Fruit fly (Drosophila melanogaster) whole organism, embryonic: ENCODE results near the gene RtcB.

Source experiments
- Abd-B ChIP-seq: fragments of 200-800 bp; sonication (Bioruptor generic); optimal IDR thresholded peaks from 2 replicates; lab custom pipeline; 2018; ENCODE audit warnings: missing biosample characterization, mild to moderate bottlenecking, missing genetic modification characterization, moderate library complexity
- CG10267 ChIP-seq: fragments of 200-800 bp; sonication (Bioruptor generic); optimal IDR thresholded peaks from 2 replicates; lab custom pipeline; 2018; ENCODE audit warnings: missing biosample characterization, mild to moderate bottlenecking, missing genetic modification characterization, moderate library complexity
- CG10431 ChIP-seq: fragments of 200-800 bp; sonication (Bioruptor generic); optimal IDR thresholded peaks from 3 replicates; lab custom pipeline; 2018; ENCODE audit warnings: missing biosample characterization, mild to moderate bottlenecking, missing genetic modification characterization
- CG11398 ChIP-seq: fragments of 200-800 bp; sonication (Bioruptor generic); optimal IDR thresholded peaks from 2 replicates; lab custom pipeline; 2016; ENCODE audit warnings: missing biosample characterization, missing genetic modification characterization
- CG12659 ChIP-seq: fragments of 200-800 bp; sonication (Bioruptor generic); optimal IDR thresholded peaks from 3 replicates; lab custom pipeline; 2017; ENCODE audit warnings: mild to moderate bottlenecking, missing biosample characterization, missing genetic modification reagents, missing genetic modification characterization
- CG14014 ChIP-seq: fragments of 200-800 bp; sonication (Bioruptor generic); IDR thresholded peaks from 2 replicates; pipeline ENCODE4 v1.3.6; 2022; ENCODE audit warnings: missing biosample characterization, missing genetic modification characterization
- CG14710 ChIP-seq: fragments of 200-800 bp; sonication (Bioruptor generic); optimal IDR thresholded peaks from 3 replicates; lab custom pipeline; 2019; ENCODE audit warnings: missing biosample characterization, mild to moderate bottlenecking, missing genetic modification characterization, moderate library complexity
- CG15514 ChIP-seq: fragments of 200-800 bp; sonication (Bioruptor generic); optimal IDR thresholded peaks from 3 replicates; lab custom pipeline; 2017; ENCODE audit warnings: missing biosample characterization, missing genetic modification characterization, mild to moderate bottlenecking, moderate library complexity, missing genetic modification reagents
- CG1603 ChIP-seq: fragments of 200-800 bp; sonication (Bioruptor generic); optimal IDR thresholded peaks from 2 replicates; lab custom pipeline; 2019; ENCODE audit warnings: missing biosample characterization, mild to moderate bottlenecking, missing genetic modification characterization, moderate library complexity
- CG17802 ChIP-seq: fragments of 200-800 bp; sonication (Bioruptor generic); optimal IDR thresholded peaks from 2 replicates; lab custom pipeline; 2018; ENCODE audit warnings: missing biosample characterization, mild to moderate bottlenecking, missing genetic modification characterization, moderate library complexity
- CG2116 ChIP-seq: fragments of 200-800 bp; sonication (Bioruptor generic); optimal IDR thresholded peaks from 3 replicates; lab custom pipeline; 2018; ENCODE audit warnings: missing biosample characterization, mild to moderate bottlenecking, missing genetic modification characterization
- CG31365 ChIP-seq: fragments of 200-800 bp; sonication (Bioruptor generic); optimal IDR thresholded peaks from 2 replicates; lab custom pipeline; 2018; ENCODE audit warnings: missing biosample characterization, mild to moderate bottlenecking, missing genetic modification characterization
- CG31441 ChIP-seq: fragments of 200-800 bp; sonication (Bioruptor generic); IDR thresholded peaks from 2 replicates; pipeline ENCODE4 v1.3.6; 2022; ENCODE audit warnings: missing biosample characterization, missing genetic modification characterization
- CG32532 ChIP-seq: fragments of 200-800 bp; sonication (Bioruptor generic); IDR thresholded peaks from 2 replicates; pipeline ENCODE4 v1.3.6; 2022; ENCODE audit warnings: missing biosample characterization, missing genetic modification characterization
- CG33213 ChIP-seq: fragments of 200-800 bp; sonication (Bioruptor generic); optimal IDR thresholded peaks from 3 replicates; lab custom pipeline; 2016; ENCODE audit warnings: missing biosample characterization, missing genetic modification characterization
- CG4617 ChIP-seq: fragments of 200-800 bp; sonication (Bioruptor generic); optimal IDR thresholded peaks from 3 replicates; lab custom pipeline; 2016; ENCODE audit warnings: missing biosample characterization, missing genetic modification characterization, borderline replicate concordance
- CG4730 ChIP-seq: fragments of 200-800 bp; sonication (Bioruptor generic); IDR thresholded peaks from 2 replicates; pipeline ENCODE4 v1.3.6; 2022; ENCODE audit warnings: missing biosample characterization, missing genetic modification characterization
- CG6791 ChIP-seq: fragments of 200-800 bp; sonication (Bioruptor generic); IDR thresholded peaks from 3 replicates; pipeline ENCODE4 v1.3.6; 2022; ENCODE audit warnings: missing biosample characterization, missing genetic modification characterization; ENCODE audit not compliant: partially characterized antibody
- CG8281 ChIP-seq: fragments of 200-800 bp; sonication (Bioruptor generic); optimal IDR thresholded peaks from 2 replicates; lab custom pipeline; 2018; ENCODE audit warnings: missing biosample characterization, mild to moderate bottlenecking, missing genetic modification characterization, moderate library complexity
- CG8359 ChIP-seq: fragments of 200-800 bp; sonication (Bioruptor generic); optimal IDR thresholded peaks from 2 replicates; lab custom pipeline; 2017; ENCODE audit warnings: missing biosample characterization, mild to moderate bottlenecking, missing genetic modification characterization, borderline replicate concordance
- CTCF ChIP-seq: fragments of 200-800 bp; sonication (Bioruptor generic); optimal IDR thresholded peaks from 2 replicates; lab custom pipeline; 2017; ENCODE audit warnings: missing biosample characterization, mild to moderate bottlenecking, missing genetic modification characterization, moderate library complexity
- Camta ChIP-seq: fragments of 200-800 bp; sonication (Bioruptor generic); optimal IDR thresholded peaks from 2 replicates; lab custom pipeline; 2016; ENCODE audit warnings: missing biosample characterization, missing genetic modification characterization
- Chrac-16 ChIP-seq: fragments of 200-800 bp; sonication (Bioruptor generic); optimal IDR thresholded peaks from 3 replicates; lab custom pipeline; 2016; ENCODE audit warnings: missing biosample characterization, missing genetic modification characterization
- Doc3 ChIP-seq: fragments of 200-800 bp; sonication (Bioruptor generic); IDR thresholded peaks from 3 replicates; pipeline ENCODE4 v1.3.6; 2022; ENCODE audit warnings: missing biosample characterization, missing genetic modification characterization; ENCODE audit not compliant: partially characterized antibody
- Dref ChIP-seq: fragments of 200-800 bp; sonication (Bioruptor generic); IDR thresholded peaks from 2 replicates; pipeline ENCODE4 v1.3.6; 2022; ENCODE audit warnings: missing biosample characterization, missing genetic modification characterization
- HmgZ ChIP-seq: fragments of 200-800 bp; sonication (Bioruptor generic); optimal IDR thresholded peaks from 2 replicates; lab custom pipeline; 2018; ENCODE audit warnings: missing biosample characterization, mild to moderate bottlenecking, missing genetic modification characterization
- Hmr ChIP-seq: fragments of 200-800 bp; sonication (Bioruptor generic); optimal IDR thresholded peaks from 3 replicates; lab custom pipeline; 2017; ENCODE audit warnings: mild to moderate bottlenecking, missing biosample characterization, missing genetic modification reagents, missing genetic modification characterization
- Hmx ChIP-seq: fragments of 200-800 bp; sonication (Bioruptor generic); optimal IDR thresholded peaks from 2 replicates; lab custom pipeline; 2016; ENCODE audit warnings: missing biosample characterization, missing genetic modification characterization
- Hr51 ChIP-seq, 2 experiments: fragments of 200-800 bp; sonication (Bioruptor generic); optimal IDR thresholded peaks; 2 replicates in 1 of 2; 3 replicates in 1 of 2; lab custom pipeline; 2016 to 2018; ENCODE audit warnings: missing biosample characterization in 2 of 2, missing genetic modification characterization in 2 of 2, mild to moderate bottlenecking in 1 of 2, moderate library complexity in 1 of 2
- Hsf ChIP-seq: fragments of 200-800 bp; sonication (Bioruptor generic); optimal IDR thresholded peaks from 3 replicates; lab custom pipeline; 2016; ENCODE audit warnings: missing biosample characterization, missing genetic modification characterization
- Lhr ChIP-seq: fragments of 200-800 bp; sonication (Bioruptor generic); optimal IDR thresholded peaks from 3 replicates; lab custom pipeline; 2017; ENCODE audit warnings: mild to moderate bottlenecking, missing biosample characterization, missing genetic modification reagents, missing genetic modification characterization
- MBD-R2 ChIP-seq: fragments of 200-800 bp; sonication (Bioruptor generic); IDR thresholded peaks from 2 replicates; pipeline ENCODE4 v1.3.6; 2022; ENCODE audit warnings: missing biosample characterization, missing genetic modification characterization
- MESR4 ChIP-seq: fragments of 200-800 bp; sonication (Bioruptor generic); optimal IDR thresholded peaks from 2 replicates; lab custom pipeline; 2018; ENCODE audit warnings: missing biosample characterization, mild to moderate bottlenecking, missing genetic modification characterization, moderate library complexity
- Mad ChIP-seq: fragments of 200-800 bp; sonication (Bioruptor generic); optimal IDR thresholded peaks from 2 replicates; lab custom pipeline; 2016; ENCODE audit warnings: missing biosample characterization, missing genetic modification characterization
- Nf-YA ChIP-seq: fragments of 200-800 bp; sonication (Bioruptor generic); IDR thresholded peaks from 2 replicates; pipeline ENCODE4 v1.3.6; 2022; ENCODE audit warnings: missing biosample characterization, missing genetic modification characterization
- PHDP ChIP-seq: fragments of 200-800 bp; sonication (Bioruptor generic); optimal IDR thresholded peaks from 3 replicates; lab custom pipeline; 2018; ENCODE audit warnings: missing biosample characterization, mild to moderate bottlenecking, missing genetic modification characterization, moderate library complexity
- Sin3A ChIP-seq: fragments of >200 bp; optimal IDR thresholded peaks from 2 replicates; lab custom pipeline; 2018
- Taf1 ChIP-seq: fragments of 200-800 bp; sonication (Bioruptor generic); IDR thresholded peaks from 2 replicates; pipeline ENCODE4 v1.3.6; 2022; ENCODE audit warnings: missing biosample characterization, missing genetic modification characterization
- ase ChIP-seq: fragments of 200-800 bp; sonication (Bioruptor generic); IDR thresholded peaks from 3 replicates; pipeline ENCODE4 v1.3.6; 2022; ENCODE audit warnings: missing biosample characterization, missing genetic modification characterization
- bowl ChIP-seq: fragments of 200-800 bp; sonication (Bioruptor generic); IDR thresholded peaks from 2 replicates; pipeline ENCODE4 v1.3.6; 2022; ENCODE audit warnings: missing biosample characterization, missing genetic modification characterization
- insv ChIP-seq, 2 experiments: fragments of 200-800 bp; sonication (Bioruptor generic); optimal IDR thresholded peaks; 3 replicates each; lab custom pipeline; 2016 to 2018; ENCODE audit warnings: missing biosample characterization in 2 of 2, missing genetic modification characterization in 2 of 2
- peb ChIP-seq: fragments of 200-800 bp; sonication (Bioruptor generic); IDR thresholded peaks from 2 replicates; pipeline ENCODE4 v1.3.6; 2022; ENCODE audit warnings: missing biosample characterization, missing genetic modification characterization
- pzg ChIP-seq: fragments of 200-800 bp; sonication (Bioruptor generic); optimal IDR thresholded peaks from 3 replicates; lab custom pipeline; 2018; ENCODE audit warnings: missing biosample characterization, mild to moderate bottlenecking, missing genetic modification characterization, moderate library complexity
- sim ChIP-seq: fragments of 200-800 bp; sonication (Bioruptor generic); IDR thresholded peaks from 2 replicates; pipeline ENCODE4 v1.3.6; 2022; ENCODE audit warnings: missing biosample characterization, missing genetic modification characterization
- ssp ChIP-seq: fragments of 200-800 bp; sonication (Bioruptor generic); IDR thresholded peaks from 2 replicates; pipeline ENCODE4 v1.3.6; 2022; ENCODE audit warnings: missing biosample characterization, missing genetic modification characterization
- stc ChIP-seq: fragments of 200-800 bp; sonication (Bioruptor generic); IDR thresholded peaks from 2 replicates; pipeline ENCODE4 v1.3.6; 2022; ENCODE audit warnings: missing biosample characterization, missing genetic modification characterization
- tll ChIP-seq, 2 experiments: fragments of 200-800 bp in 1 of 2; fragments of >200 bp in 1 of 2; sonication (Bioruptor generic) in 1 of 2; optimal IDR thresholded peaks; 2 replicates each; lab custom pipeline; 2017 to 2019; ENCODE audit warnings: missing biosample characterization in 2 of 2, missing genetic modification characterization in 2 of 2, mild to moderate bottlenecking in 1 of 2, moderate library complexity in 1 of 2
- tna ChIP-seq: fragments of 200-800 bp; sonication (Bioruptor generic); IDR thresholded peaks from 2 replicates; pipeline ENCODE4 v1.3.6; 2022; ENCODE audit warnings: missing biosample characterization, missing genetic modification characterization; ENCODE audit not compliant: partially characterized antibody
- vvl ChIP-seq: fragments of 200-800 bp; sonication (Bioruptor generic); IDR thresholded peaks from 2 replicates; pipeline ENCODE4 v1.3.6; 2022; ENCODE audit warnings: missing biosample characterization, missing genetic modification characterization
- yki ChIP-seq: fragments of >200 bp; optimal IDR thresholded peaks from 3 replicates; lab custom pipeline; 2018
- zfh1 ChIP-seq: fragments of 200-800 bp; sonication (Bioruptor generic); IDR thresholded peaks from 3 replicates; pipeline ENCODE4 v1.3.6; 2022; ENCODE audit warnings: missing biosample characterization, missing genetic modification characterization

The RtcB gene

DNA sequence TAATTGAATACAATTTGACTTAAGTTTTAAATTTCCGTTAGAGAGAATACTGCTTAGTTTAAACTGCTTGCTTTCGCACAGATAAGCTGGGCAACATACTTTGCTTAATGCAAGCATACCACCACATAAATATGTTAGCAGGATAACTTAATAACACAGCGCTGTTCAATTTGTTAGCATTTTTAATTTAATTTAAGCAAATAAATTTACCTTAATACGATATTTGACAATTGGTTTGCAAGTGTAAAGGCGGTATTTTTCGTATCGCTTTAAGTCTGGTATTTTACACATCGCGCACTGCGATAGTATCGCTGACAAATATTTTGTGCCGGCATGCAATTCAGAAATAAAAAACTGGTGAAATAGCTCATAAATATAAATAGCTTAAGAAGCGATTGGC is at the start of gene RtcB (continued):
- peak; percentile 31 for TF ChIP-seq Abd-B (GFP tag; lab: Kevin White, UChicago)
- TF ChIP-seq CG33213 (GFP tag; lab: Kevin White, UChicago): peak; percentile 18
- TF ChIP-seq bowl (GFP tag; lab: Robert Waterston, UW): no peak
- TF ChIP-seq Doc3 (GFP tag; lab: Robert Waterston, UW): peak; percentile 96; the same call in 2 of the 3 replicates
- peak in 1 of 2 experiments; percentile 55 for TF ChIP-seq insv (GFP tag; optimal IDR thresholded peaks at IDR 0.05; lab: Kevin White, UChicago)
- no peak for TF ChIP-seq yki (lab: Kevin White, UChicago)
- TF ChIP-seq CG8359 (GFP tag; lab: Kevin White, UChicago): no peak
- no peak for TF ChIP-seq MESR4
- peak; percentile 64 for TF ChIP-seq ssp
- TF ChIP-seq Mad (GFP tag; lab: Kevin White, UChicago): no peak
- no peak for TF ChIP-seq sim (GFP tag; lab: Robert Waterston, UW)
- peak; percentile 61 for TF ChIP-seq HmgZ
- peak; percentile 67 for TF ChIP-seq CG1603 (tag; lab: Kevin White, UChicago)
- peak; percentile 74 for TF ChIP-seq Sin3A (lab: Kevin White, UChicago)
- no peak for TF ChIP-seq Hr51 (GFP tag; optimal IDR thresholded peaks at IDR 0.05; lab: Kevin White, UChicago)
- peak; percentile 42 for TF ChIP-seq Dref
- TF ChIP-seq stc (GFP tag; lab: Robert Waterston, UW): no peak
- peak; percentile 48 for TF ChIP-seq CTCF (GFP tag; lab: Kevin White, UChicago)
- no peak for TF ChIP-seq PHDP (tag; lab: Kevin White, UChicago)
- no peak; the same call in 1 of the 2 replicates for TF ChIP-seq vvl (GFP tag; lab: Robert Waterston, UW)
- TF ChIP-seq CG2116 (GFP tag; lab: Kevin White, UChicago): peak; percentile 64
- peak; percentile 11 for TF ChIP-seq Hmr (GFP tag; lab: Kevin White, UChicago)
- peak; percentile 91 for TF ChIP-seq tna
- no peak for TF ChIP-seq CG8281 (tag; lab: Kevin White, UChicago)
- TF ChIP-seq Lhr (GFP tag; lab: Kevin White, UChicago): peak; percentile 69
- no peak for TF ChIP-seq tll (GFP tag; optimal IDR thresholded peaks at IDR 0.05; lab: Kevin White, UChicago)
- TF ChIP-seq CG32532 (GFP tag; lab: Robert Waterston, UW): 0 out of 2 replicates have a peak, but pooled peaks have one; percentile 21
- peak; percentile 40 for TF ChIP-seq CG4617 (GFP tag; lab: Kevin White, UChicago)
- peak; percentile 68 for TF ChIP-seq pzg (GFP tag; lab: Kevin White, UChicago)
- peak; percentile 19 for TF ChIP-seq Camta (GFP tag; lab: Kevin White, UChicago)
- TF ChIP-seq CG15514 (GFP tag; lab: Kevin White, UChicago): peak; percentile 54
- no peak for TF ChIP-seq CG14014
- TF ChIP-seq Nf-YA (GFP tag; lab: Robert Waterston, UW): no peak
- TF ChIP-seq CG10431: no peak
- TF ChIP-seq Hsf (GFP tag; lab: Kevin White, UChicago): peak; percentile 17
- no peak for TF ChIP-seq CG31441 (GFP tag; lab: Robert Waterston, UW)
- TF ChIP-seq CG17802: peak; percentile 9
- TF ChIP-seq CG31365: peak; percentile 97
- no peak for TF ChIP-seq CG11398 (GFP tag; lab: Kevin White, UChicago)
- TF ChIP-seq CG10267 (tag; lab: Kevin White, UChicago): peak; percentile 31
- no peak for TF ChIP-seq peb (GFP tag; lab: Robert Waterston, UW)
- no peak for TF ChIP-seq Taf1 (GFP tag; lab: Robert Waterston, UW)
- TF ChIP-seq CG12659: peak; percentile 37
- peak; percentile 68 for TF ChIP-seq MBD-R2 (GFP tag; lab: Robert Waterston, UW)
- no peak for TF ChIP-seq CG4730 (GFP tag; lab: Robert Waterston, UW)
- no peak for TF ChIP-seq Chrac-16 (GFP tag; lab: Kevin White, UChicago)
- TF ChIP-seq zfh1 (GFP tag; lab: Robert Waterston, UW): no peak
- TF ChIP-seq Hmx (GFP tag; lab: Kevin White, UChicago): no peak
- TF ChIP-seq ase (GFP tag; lab: Robert Waterston, UW): no peak
- peak; percentile 67 for TF ChIP-seq CG14710 (tag; lab: Kevin White, UChicago)
- peak; percentile 94 for TF ChIP-seq CG6791
